Worm (Caenorhabditis elegans): ENCODE measurements around the gene F49E8.8.

DNA sequence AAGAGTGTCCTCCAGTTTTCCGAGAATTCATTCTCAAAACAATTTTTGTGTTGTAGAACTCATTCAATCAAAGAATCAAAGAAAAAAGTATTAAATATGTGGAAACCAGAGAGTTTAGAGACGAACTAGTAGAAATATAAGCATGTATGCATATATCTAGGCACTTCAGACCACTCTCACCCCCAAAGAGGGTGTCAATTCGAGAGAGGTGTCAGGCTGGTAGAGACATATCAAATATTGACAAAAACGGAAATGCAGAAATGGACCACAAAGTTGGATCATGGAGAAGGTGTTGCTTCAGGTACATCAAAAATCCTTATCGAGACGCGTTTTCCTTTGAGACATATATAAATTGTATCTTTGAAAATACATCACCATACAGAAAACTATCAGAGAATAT is 32.7 kb upstream of the F49E8.8 start:
- TF ChIP-seq ztf-29 (GFP tag; IDR thresholded peaks at IDR 0.05) (no peak), T22C8.4 (GFP tag; IDR thresholded peaks at IDR 0.05) (no peak), flt-1 (GFP tag; IDR thresholded peaks at IDR 0.05) (no peak), med-1 (GFP tag; optimal IDR thresholded peaks at IDR 0.05; ENCODE audit: insufficient read depth) (no peak), klf-2 (GFP tag; conservative IDR thresholded peaks at IDR 0.05) (no peak), cog-1 (tag; optimal IDR thresholded peaks at IDR 0.05) (no peak), tab-1 (GFP tag; IDR thresholded peaks at IDR 0.05) (no peak)
